Worm (Caenorhabditis elegans) whole organism, L2 larva: Measurements from ENCODE around the gene cest-6.

Source experiments
- C34F6.9 ChIP-seq: fragments of 150-350 bp; optimal IDR thresholded peaks from 2 replicates; lab custom pipeline; 2014; ENCODE audit warnings: missing biosample characterization, missing genetic modification characterization
- F13H6.1 ChIP-seq: sonication (generic microtip); optimal IDR thresholded peaks from 2 replicates; lab custom pipeline; 2016; ENCODE audit warnings: missing genetic modification characterization, missing compliant biosample characterization
- R02D3.7 ChIP-seq: fragments of 150-350 bp; optimal IDR thresholded peaks from 2 replicates; lab custom pipeline; 2014; ENCODE audit warnings: missing biosample characterization, missing genetic modification characterization
- Y55F3AM.14 ChIP-seq: fragments of 200-800 bp; sonication (Bioruptor generic); optimal IDR thresholded peaks from 2 replicates; lab custom pipeline; 2018; ENCODE audit warnings: mild to moderate bottlenecking, missing genetic modification characterization, missing compliant biosample characterization
- alr-1 ChIP-seq: fragments of 150-350 bp; optimal IDR thresholded peaks from 2 replicates; lab custom pipeline; 2014; ENCODE audit warnings: missing biosample characterization, missing genetic modification characterization
- ama-1 ChIP-seq: fragments of 150-350 bp; optimal IDR thresholded peaks from 2 replicates; lab custom pipeline; 2018; ENCODE audit warnings: inconsistent platforms
- blmp-1 ChIP-seq: sonication (generic microtip); optimal IDR thresholded peaks from 2 replicates; lab custom pipeline; 2017; ENCODE audit warnings: missing genetic modification characterization, mild to moderate bottlenecking, missing compliant biosample characterization, antibody characterized with exemption, moderate library complexity; ENCODE audit not compliant: insufficient read depth
- crh-2 ChIP-seq: sonication (generic microtip); optimal IDR thresholded peaks from 2 replicates; lab custom pipeline; 2017; ENCODE audit warnings: missing biosample characterization, missing genetic modification characterization
- dmd-4 ChIP-seq: sonication (generic microtip); optimal IDR thresholded peaks from 2 replicates; lab custom pipeline; 2017; ENCODE audit warnings: missing biosample characterization, missing genetic modification characterization
- egl-27 ChIP-seq: sonication (generic microtip); optimal IDR thresholded peaks from 3 replicates; lab custom pipeline; 2017; ENCODE audit warnings: missing biosample characterization, missing genetic modification reagents, missing genetic modification characterization
- elt-1 ChIP-seq: fragments of 150-350 bp; optimal IDR thresholded peaks from 2 replicates; lab custom pipeline; 2014; ENCODE audit warnings: missing biosample characterization, missing genetic modification characterization
- elt-3 ChIP-seq: sonication (generic microtip); optimal IDR thresholded peaks from 2 replicates; lab custom pipeline; 2017; ENCODE audit warnings: missing biosample characterization, missing genetic modification characterization
- fos-1 ChIP-seq: fragments of 150-350 bp; optimal IDR thresholded peaks from 2 replicates; lab custom pipeline; 2014; ENCODE audit warnings: missing biosample characterization, missing genetic modification characterization
- gmeb-1 ChIP-seq: fragments of 150-350 bp; optimal IDR thresholded peaks from 2 replicates; lab custom pipeline; 2014; ENCODE audit warnings: missing biosample characterization, missing genetic modification characterization
- lin-11 ChIP-seq: fragments of 150-350 bp; sonication (generic microtip); optimal IDR thresholded peaks from 2 replicates; lab custom pipeline; 2014; ENCODE audit warnings: missing biosample characterization, missing genetic modification characterization, inconsistent platforms, mixed read lengths
- lin-13 ChIP-seq: fragments of 150-350 bp; optimal IDR thresholded peaks from 2 replicates; lab custom pipeline; 2014; ENCODE audit warnings: missing biosample characterization, missing genetic modification reagents, missing genetic modification characterization
- lin-39 ChIP-seq: fragments of 150-350 bp; optimal IDR thresholded peaks from 2 replicates; lab custom pipeline; 2014; ENCODE audit warnings: missing biosample characterization, missing genetic modification reagents, missing genetic modification characterization
- lsy-2 ChIP-seq, 2 experiments: fragments of 150-350 bp in 1 of 2; sonication (generic microtip) in 1 of 2; optimal IDR thresholded peaks; 2 replicates each; lab custom pipeline; 2014 to 2017; ENCODE audit warnings: missing biosample characterization in 2 of 2, missing genetic modification characterization in 2 of 2
- mab-5 ChIP-seq: fragments of 150-350 bp; optimal IDR thresholded peaks from 2 replicates; lab custom pipeline; 2014; ENCODE audit warnings: missing biosample characterization, missing genetic modification characterization
- mbf-1 ChIP-seq: sonication (generic microtip); optimal IDR thresholded peaks from 2 replicates; lab custom pipeline; 2017; ENCODE audit warnings: missing biosample characterization, missing genetic modification characterization
- mdl-1 ChIP-seq, 2 experiments: fragments of 150-350 bp in 1 of 2; sonication (generic microtip) in 1 of 2; optimal IDR thresholded peaks; 2 replicates each; lab custom pipeline; 2017; ENCODE audit warnings: missing biosample characterization in 2 of 2, missing genetic modification characterization in 2 of 2
- nhr-10 ChIP-seq: sonication (generic microtip); optimal IDR thresholded peaks from 2 replicates; lab custom pipeline; 2017; ENCODE audit warnings: missing biosample characterization, missing genetic modification characterization
- nhr-12 ChIP-seq: fragments of 150-350 bp; optimal IDR thresholded peaks from 2 replicates; lab custom pipeline; 2014; ENCODE audit warnings: missing biosample characterization, missing genetic modification characterization
- nhr-129 ChIP-seq: fragments of 150-350 bp; optimal IDR thresholded peaks from 2 replicates; lab custom pipeline; 2014; ENCODE audit warnings: missing biosample characterization, missing genetic modification characterization
- nhr-21 ChIP-seq: fragments of 150-350 bp; optimal IDR thresholded peaks from 2 replicates; lab custom pipeline; 2014; ENCODE audit warnings: missing biosample characterization, missing genetic modification characterization
- nhr-23 ChIP-seq: fragments of 150-350 bp; optimal IDR thresholded peaks from 2 replicates; lab custom pipeline; 2014; ENCODE audit warnings: missing biosample characterization, missing genetic modification reagents, missing genetic modification characterization
- nhr-237 ChIP-seq: fragments of 150-350 bp; optimal IDR thresholded peaks from 2 replicates; lab custom pipeline; 2014; ENCODE audit warnings: missing biosample characterization, missing genetic modification characterization
- nhr-6 ChIP-seq: fragments of 150-350 bp; optimal IDR thresholded peaks from 2 replicates; lab custom pipeline; 2014; ENCODE audit warnings: missing biosample characterization, missing genetic modification characterization
- nhr-77 ChIP-seq: fragments of 150-350 bp; optimal IDR thresholded peaks from 2 replicates; lab custom pipeline; 2014; ENCODE audit warnings: missing biosample characterization, missing genetic modification characterization
- peb-1 ChIP-seq: fragments of 150-350 bp; optimal IDR thresholded peaks from 2 replicates; lab custom pipeline; 2014; ENCODE audit warnings: missing biosample characterization, missing genetic modification characterization
- sem-4 ChIP-seq: fragments of 150-350 bp; optimal IDR thresholded peaks from 2 replicates; lab custom pipeline; 2014; ENCODE audit warnings: missing biosample characterization, missing genetic modification reagents, missing genetic modification characterization
- skn-1 ChIP-seq: sonication (generic microtip); optimal IDR thresholded peaks from 2 replicates; lab custom pipeline; 2017; ENCODE audit warnings: missing biosample characterization, missing genetic modification characterization
- sma-3 ChIP-seq: sonication (generic microtip); optimal IDR thresholded peaks from 2 replicates; lab custom pipeline; 2016; ENCODE audit warnings: missing genetic modification reagents, missing genetic modification characterization, missing compliant biosample characterization
- sma-9 ChIP-seq, 2 experiments: fragments of 150-350 bp in 1 of 2; sonication (generic microtip) in 1 of 2; optimal IDR thresholded peaks; 2 replicates each; lab custom pipeline; 2014 to 2016; ENCODE audit warnings: missing genetic modification characterization in 2 of 2, mild to moderate bottlenecking in 1 of 2, missing biosample characterization in 1 of 2, missing compliant biosample characterization in 1 of 2, missing genetic modification reagents in 1 of 2, moderate library complexity in 1 of 2
- snpc-4 ChIP-seq: fragments of 150-350 bp; optimal IDR thresholded peaks from 2 replicates; lab custom pipeline; 2014; ENCODE audit warnings: missing biosample characterization, missing genetic modification characterization
- unc-39 ChIP-seq: fragments of 150-350 bp; optimal IDR thresholded peaks from 2 replicates; lab custom pipeline; 2014; ENCODE audit warnings: missing biosample characterization, missing genetic modification characterization
- unc-55 ChIP-seq: fragments of 150-350 bp; sonication (generic microtip); optimal IDR thresholded peaks from 3 replicates; lab custom pipeline; 2014; ENCODE audit warnings: missing biosample characterization, missing genetic modification reagents, missing genetic modification characterization
- unc-62 ChIP-seq: fragments of 150-350 bp; optimal IDR thresholded peaks from 2 replicates; lab custom pipeline; 2014; ENCODE audit warnings: missing biosample characterization, missing genetic modification reagents, missing genetic modification characterization
- zag-1 ChIP-seq: fragments of 150-350 bp; optimal IDR thresholded peaks from 2 replicates; lab custom pipeline; 2014; ENCODE audit warnings: missing biosample characterization, missing genetic modification characterization
- ztf-11 ChIP-seq: sonication (generic microtip); optimal IDR thresholded peaks from 2 replicates; lab custom pipeline; 2017; ENCODE audit warnings: missing biosample characterization, missing genetic modification characterization
- ztf-4 ChIP-seq: fragments of 150-350 bp; optimal IDR thresholded peaks from 2 replicates; lab custom pipeline; 2014; ENCODE audit warnings: missing biosample characterization, missing genetic modification characterization

The cest-6 gene

DNA sequence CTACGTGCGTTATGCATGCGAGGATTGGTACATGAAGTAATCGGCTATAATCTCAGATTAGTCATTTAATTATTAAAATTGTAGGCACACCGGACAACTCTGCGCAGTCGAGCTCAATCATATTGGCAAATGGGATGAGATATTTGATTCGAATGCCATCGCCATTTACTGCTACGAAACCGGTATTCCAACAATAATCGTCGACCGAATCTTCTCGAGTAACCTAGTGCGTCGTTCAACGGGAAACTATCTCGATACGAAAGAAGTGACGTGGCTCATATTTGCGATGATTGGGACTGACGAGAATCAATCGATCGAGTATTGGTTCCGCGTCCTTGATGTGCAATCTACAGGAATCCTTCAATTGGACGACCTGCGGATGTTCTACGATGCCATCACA lies 23.7 kb downstream of the cest-6 start:
- no peak for TF ChIP-seq zag-1 (tag; lab: Kevin White, UChicago)
- no peak for TF ChIP-seq blmp-1 (tag; lab: Kevin White, UChicago)
- no peak for TF ChIP-seq sem-4 (tag; lab: Kevin White, UChicago)
- TF ChIP-seq peb-1 (tag; lab: Kevin White, UChicago): no peak
- TF ChIP-seq lin-13 (GFP tag; lab: Kevin White, UChicago): no peak
- TF ChIP-seq F13H6.1 (tag; lab: Kevin White, UChicago): no peak
- TF ChIP-seq nhr-23 (tag; lab: Kevin White, UChicago): no peak
- no peak for TF ChIP-seq nhr-12 (tag; lab: Kevin White, UChicago)
- TF ChIP-seq lsy-2 (tag; optimal IDR thresholded peaks at IDR 0.05; lab: Kevin White, UChicago): no peak
- TF ChIP-seq mbf-1 (tag; lab: Kevin White, UChicago): no peak
- TF ChIP-seq nhr-6: no peak
- no peak for TF ChIP-seq ztf-11 (tag; lab: Kevin White, UChicago)
- no peak for TF ChIP-seq skn-1 (tag; lab: Kevin White, UChicago)

DNA sequence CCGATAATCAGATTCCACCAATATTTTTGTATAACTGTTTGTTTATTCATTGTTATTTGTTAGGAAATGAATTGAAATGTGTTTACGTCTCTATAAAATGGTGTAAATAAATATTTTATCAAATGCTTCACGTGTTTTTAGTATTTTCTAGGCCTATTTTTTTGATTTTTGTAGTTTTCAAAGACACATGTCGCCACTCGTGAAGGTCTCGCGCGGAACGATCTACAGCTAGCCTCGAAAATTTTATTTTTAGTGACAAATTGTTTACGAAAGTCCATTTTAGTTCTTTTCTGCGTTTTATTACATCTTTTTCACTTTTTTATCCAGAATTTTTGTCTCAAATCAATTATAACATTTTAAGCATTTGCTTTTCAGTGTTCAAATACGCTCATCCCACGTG lies 24.7 kb downstream of the cest-6 start, which contains the start of gene T22D1.5:
Gene T22D1.5, plus strand, starts transcription at position 376 of the 400 bp plus-strand sequence.
- no peak for TF ChIP-seq zag-1 (tag; lab: Kevin White, UChicago)
- no peak for TF ChIP-seq peb-1 (tag; lab: Kevin White, UChicago)
- TF ChIP-seq R02D3.7 (tag; lab: Kevin White, UChicago): no peak
- no peak for TF ChIP-seq dmd-4
- no peak for TF ChIP-seq lin-11 (tag; lab: Kevin White, UChicago)
- TF ChIP-seq nhr-77 (tag; lab: Kevin White, UChicago): no peak
- no peak for TF ChIP-seq Y55F3AM.14
- TF ChIP-seq nhr-10 (tag; lab: Kevin White, UChicago): no peak
- TF ChIP-seq sma-3: no peak
- TF ChIP-seq ama-1 (lab: Kevin White, UChicago): no peak
- no peak for TF ChIP-seq lsy-2 (tag; optimal IDR thresholded peaks at IDR 0.05; lab: Kevin White, UChicago)
- TF ChIP-seq sma-9 (GFP tag; optimal IDR thresholded peaks at IDR 0.05; lab: Kevin White, UChicago): no peak
- no peak for TF ChIP-seq sma-9 (tag; optimal IDR thresholded peaks at IDR 0.05; lab: Kevin White, UChicago)
- TF ChIP-seq mab-5 (tag; lab: Kevin White, UChicago): no peak
- TF ChIP-seq nhr-12 (tag; lab: Kevin White, UChicago): no peak

- TF ChIP-seq sem-4 (tag; lab: Kevin White, UChicago) (peak; percentile 19), mbf-1 (tag; lab: Kevin White, UChicago) (no peak), gmeb-1 (peak; percentile 4), blmp-1 (tag; lab: Kevin White, UChicago) (peak; percentile 30), sma-9 (GFP tag; optimal IDR thresholded peaks at IDR 0.05; lab: Kevin White, UChicago) (no peak), sma-9 (tag; optimal IDR thresholded peaks at IDR 0.05; lab: Kevin White, UChicago) (no peak), C34F6.9 (tag; lab: Kevin White, UChicago) (peak; percentile 73), sma-3 (peak; percentile 7), nhr-129 (tag; lab: Kevin White, UChicago) (no peak), fos-1 (tag; lab: Kevin White, UChicago) (no peak), elt-1 (no peak)
- TF ChIP-seq, all 48 proteins: peak for 5
These were observed 40.7 kb downstream of the cest-6 start, which contains the start of the genes T05A12.3 and T05A12.4 for ce11 chrIV:6887601-6888099. Gene T05A12.3 (minus strand): TSS chrIV:6887651. Gene T05A12.4 (plus strand): TSS chrIV:6887948.

ce11 chrIV:6883342-6883741 lies 45.0 kb downstream of the cest-6 start, which contains the start of gene tre-2:
Gene tre-2 (minus strand): TSS chrIV:6883442.
- TF ChIP-seq C34F6.9 (tag; lab: Kevin White, UChicago) (no peak), lin-13 (GFP tag; lab: Kevin White, UChicago) (no peak), ztf-11 (tag; lab: Kevin White, UChicago) (no peak), ama-1 (lab: Kevin White, UChicago) (no peak), nhr-77 (tag; lab: Kevin White, UChicago) (no peak), egl-27 (tag; lab: Kevin White, UChicago) (no peak), R02D3.7 (tag; lab: Kevin White, UChicago) (no peak), unc-55 (GFP tag; lab: Kevin White, UChicago) (no peak), nhr-21 (tag; lab: Kevin White, UChicago) (no peak)

DNA sequence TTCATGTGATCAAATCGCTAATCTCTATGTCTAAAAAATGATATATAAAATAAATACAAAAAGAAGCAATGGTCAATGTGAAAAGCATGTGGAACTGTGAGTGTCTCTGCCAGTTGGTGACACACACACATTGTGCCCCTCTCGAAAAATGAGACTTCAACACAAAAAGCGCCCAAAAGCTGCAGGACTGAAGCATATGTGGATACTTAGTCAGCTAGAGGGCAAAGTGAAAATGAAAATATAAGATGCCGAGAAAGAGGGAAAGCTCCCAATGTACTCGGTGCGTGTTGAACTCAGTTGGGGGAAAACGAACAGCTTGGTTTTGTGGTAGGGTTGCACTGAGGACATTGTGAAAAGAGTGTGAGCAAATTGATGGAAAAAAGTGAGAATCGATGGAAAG lies 47.1 kb downstream of the cest-6 start:
- TF ChIP-seq nhr-6 (peak; percentile 42), C34F6.9 (tag; lab: Kevin White, UChicago) (peak; percentile 60), nhr-21 (tag; lab: Kevin White, UChicago) (peak; percentile 24), elt-3 (tag; lab: Kevin White, UChicago) (no peak), ama-1 (lab: Kevin White, UChicago) (no peak), lin-39 (no peak), alr-1 (no peak), mdl-1 (tag; optimal IDR thresholded peaks at IDR 0.05; lab: Kevin White, UChicago) (peak; percentile 49 to 62), egl-27 (tag; lab: Kevin White, UChicago) (peak; percentile 71), gmeb-1 (no peak), crh-2 (peak; percentile 39), ztf-4 (no peak), ztf-11 (tag; lab: Kevin White, UChicago) (no peak), dmd-4 (no peak), sma-9 (GFP tag; optimal IDR thresholded peaks at IDR 0.05; lab: Kevin White, UChicago) (peak; percentile 100), sma-9 (tag; optimal IDR thresholded peaks at IDR 0.05; lab: Kevin White, UChicago) (peak; percentile 86), sma-3 (no peak), unc-39 (tag; lab: Kevin White, UChicago) (no peak), unc-55 (GFP tag; lab: Kevin White, UChicago) (peak; percentile 45), nhr-237 (tag; lab: Kevin White, UChicago) (no peak), snpc-4 (tag; lab: Kevin White, UChicago) (peak; percentile 3), unc-62 (no peak)
